Fruit fly (Drosophila melanogaster) whole organism, prepupa: ENCODE measurements around the gene CG12116.

Experiments used
- CG11762 ChIP-seq: fragments of 200-800 bp; sonication (Bioruptor generic); optimal IDR thresholded peaks from 3 replicates; lab custom pipeline; 2016; ENCODE audit warnings: missing biosample characterization, missing genetic modification characterization; ENCODE audit not compliant: insufficient read depth
- CG3032 ChIP-seq: fragments of 200-800 bp; optimal IDR thresholded peaks from 2 replicates; lab custom pipeline; 2019; ENCODE audit warnings: missing biosample characterization, mild to moderate bottlenecking, missing genetic modification characterization, moderate library complexity
- CG31627 ChIP-seq: fragments of 200-800 bp; sonication (Bioruptor generic); optimal IDR thresholded peaks from 3 replicates; lab custom pipeline; 2016; ENCODE audit warnings: missing biosample characterization, missing genetic modification characterization
- CG4318 ChIP-seq: fragments of 200-800 bp; sonication (Bioruptor generic); optimal IDR thresholded peaks from 3 replicates; lab custom pipeline; 2017; ENCODE audit warnings: missing biosample characterization, mild to moderate bottlenecking, missing genetic modification characterization
- CG8119 ChIP-seq: fragments of 200-800 bp; sonication (Bioruptor generic); IDR thresholded peaks from 3 replicates; pipeline ENCODE4 v1.3.6; 2022; ENCODE audit warnings: missing biosample characterization, missing genetic modification characterization
- Eip93F ChIP-seq: fragments of 200-800 bp; sonication (Bioruptor generic); optimal IDR thresholded peaks from 2 replicates; lab custom pipeline; 2016; ENCODE audit warnings: missing biosample characterization, mild to moderate bottlenecking, missing genetic modification characterization
- Ets96B ChIP-seq: fragments of 200-800 bp; optimal IDR thresholded peaks from 2 replicates; lab custom pipeline; 2019; ENCODE audit warnings: missing biosample characterization, mild to moderate bottlenecking, missing genetic modification characterization, moderate library complexity
- Hr39 ChIP-seq: fragments of 200-800 bp; sonication (Bioruptor generic); optimal IDR thresholded peaks from 2 replicates; lab custom pipeline; 2016; ENCODE audit warnings: missing biosample characterization, missing genetic modification characterization
- Lpt ChIP-seq: fragments of 200-800 bp; sonication (Bioruptor generic); optimal IDR thresholded peaks from 3 replicates; lab custom pipeline; 2016; ENCODE audit warnings: missing biosample characterization, missing genetic modification characterization
- OdsH ChIP-seq: fragments of 200-800 bp; sonication (Bioruptor generic); optimal IDR thresholded peaks from 3 replicates; lab custom pipeline; 2016; ENCODE audit warnings: missing biosample characterization, missing genetic modification characterization
- dsx ChIP-seq: fragments of 200-800 bp; optimal IDR thresholded peaks from 3 replicates; lab custom pipeline; 2019; ENCODE audit warnings: missing biosample characterization, mild to moderate bottlenecking, missing genetic modification characterization, moderate library complexity; ENCODE audit not compliant: poor library complexity, severe bottlenecking
- vri ChIP-seq: fragments of 200-800 bp; sonication (Bioruptor generic); optimal IDR thresholded peaks from 3 replicates; lab custom pipeline; 2016; ENCODE audit warnings: missing biosample characterization, mild to moderate bottlenecking, missing genetic modification characterization

DNA sequence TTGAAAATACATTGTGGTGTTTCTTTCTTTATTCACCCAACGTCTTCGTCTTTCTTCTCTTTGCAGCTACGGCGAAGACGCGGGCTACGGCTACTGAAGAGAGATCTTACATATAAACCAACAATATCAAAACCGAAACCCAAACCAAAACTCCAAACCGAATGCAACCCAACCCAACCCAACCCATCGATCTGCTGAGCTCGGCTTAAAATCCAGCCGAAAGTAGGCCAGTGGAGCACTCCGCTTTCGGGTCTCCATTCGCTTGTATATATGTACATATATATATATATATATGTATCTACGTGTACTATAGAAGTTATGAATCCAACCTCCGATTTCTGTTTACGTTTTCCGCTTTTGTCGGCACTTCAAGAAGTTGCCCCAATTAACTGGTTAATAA, 6.8 kb upstream of the CG12116 start:
- TF ChIP-seq CG8119 (GFP tag; lab: Robert Waterston, UW) (no peak), CG4318 (GFP tag; lab: Kevin White, UChicago) (no peak), CG31627 (GFP tag; lab: Kevin White, UChicago) (no peak), vri (no peak), Hr39 (GFP tag; lab: Kevin White, UChicago) (no peak), dsx (GFP tag; lab: Kevin White, UChicago) (no peak), CG11762 (GFP tag; lab: Kevin White, UChicago) (no peak), Eip93F (no peak), Ets96B (no peak), OdsH (no peak), Lpt (GFP tag; lab: Kevin White, UChicago) (no peak), CG3032 (tag; lab: Kevin White, UChicago) (no peak)
